Fruit fly (Drosophila melanogaster) whole organism, embryonic: ENCODE results near the gene CG5509.

Experiments
- CG10321 ChIP-seq: fragments of 200-800 bp; sonication (Bioruptor generic); IDR thresholded peaks from 2 replicates; pipeline ENCODE4 v1.3.6; 2022; ENCODE audit warnings: missing biosample characterization, missing genetic modification characterization
- CG11398 ChIP-seq: fragments of 200-800 bp; sonication (Bioruptor generic); optimal IDR thresholded peaks from 2 replicates; lab custom pipeline; 2016; ENCODE audit warnings: missing biosample characterization, missing genetic modification characterization
- CG12659 ChIP-seq: fragments of 200-800 bp; sonication (Bioruptor generic); optimal IDR thresholded peaks from 3 replicates; lab custom pipeline; 2017; ENCODE audit warnings: mild to moderate bottlenecking, missing biosample characterization, missing genetic modification reagents, missing genetic modification characterization
- CG13624 ChIP-seq: fragments of 200-800 bp; sonication (Bioruptor generic); optimal IDR thresholded peaks from 2 replicates; lab custom pipeline; 2016; ENCODE audit warnings: missing biosample characterization, missing genetic modification characterization
- CG13775 ChIP-seq: fragments of 200-800 bp; sonication (Bioruptor generic); optimal IDR thresholded peaks from 3 replicates; lab custom pipeline; 2017; ENCODE audit warnings: missing biosample characterization, mild to moderate bottlenecking, missing genetic modification characterization
- CG14710 ChIP-seq: fragments of 200-800 bp; sonication (Bioruptor generic); optimal IDR thresholded peaks from 3 replicates; lab custom pipeline; 2019; ENCODE audit warnings: missing biosample characterization, mild to moderate bottlenecking, missing genetic modification characterization, moderate library complexity
- CG1603 ChIP-seq: fragments of 200-800 bp; sonication (Bioruptor generic); optimal IDR thresholded peaks from 2 replicates; lab custom pipeline; 2019; ENCODE audit warnings: missing biosample characterization, mild to moderate bottlenecking, missing genetic modification characterization, moderate library complexity
- CG16779 ChIP-seq: fragments of 200-800 bp; sonication (Bioruptor generic); IDR thresholded peaks from 2 replicates; pipeline ENCODE4 v1.3.6; 2022; ENCODE audit warnings: missing biosample characterization, missing genetic modification characterization
- CG16815 ChIP-seq: fragments of 200-800 bp; sonication (Bioruptor generic); optimal IDR thresholded peaks from 3 replicates; lab custom pipeline; 2017; ENCODE audit warnings: missing biosample characterization, mild to moderate bottlenecking, missing genetic modification characterization
- CG18599 ChIP-seq: fragments of 200-800 bp; sonication (Bioruptor generic); optimal IDR thresholded peaks from 3 replicates; lab custom pipeline; 2017; ENCODE audit warnings: missing biosample characterization, missing genetic modification characterization, mild to moderate bottlenecking, moderate library complexity, missing genetic modification reagents
- CG18619 ChIP-seq: fragments of 200-800 bp; sonication (Bioruptor generic); optimal IDR thresholded peaks from 3 replicates; lab custom pipeline; 2017; ENCODE audit warnings: missing biosample characterization, mild to moderate bottlenecking, missing genetic modification characterization
- CG2678 ChIP-seq: fragments of 200-800 bp; sonication (Bioruptor generic); optimal IDR thresholded peaks from 3 replicates; lab custom pipeline; 2019; ENCODE audit warnings: missing biosample characterization, mild to moderate bottlenecking, missing genetic modification characterization, moderate library complexity
- CG2889 ChIP-seq: fragments of 200-800 bp; sonication (Bioruptor generic); IDR thresholded peaks from 3 replicates; pipeline ENCODE4 v1.3.6; 2022; ENCODE audit warnings: missing biosample characterization, missing genetic modification characterization
- CG30020 ChIP-seq: fragments of 200-800 bp; optimal IDR thresholded peaks from 2 replicates; lab custom pipeline; 2019; ENCODE audit warnings: missing biosample characterization, mild to moderate bottlenecking, missing genetic modification characterization, moderate library complexity
- CG30403 ChIP-seq: fragments of 200-800 bp; sonication (Bioruptor generic); optimal IDR thresholded peaks from 3 replicates; lab custom pipeline; 2016; ENCODE audit warnings: missing biosample characterization, missing genetic modification characterization
- CG4424 ChIP-seq: fragments of 200-800 bp; sonication (Bioruptor generic); optimal IDR thresholded peaks from 3 replicates; lab custom pipeline; 2016; ENCODE audit warnings: missing biosample characterization, missing genetic modification characterization
- CG8359 ChIP-seq: fragments of 200-800 bp; sonication (Bioruptor generic); optimal IDR thresholded peaks from 2 replicates; lab custom pipeline; 2017; ENCODE audit warnings: missing biosample characterization, mild to moderate bottlenecking, missing genetic modification characterization, borderline replicate concordance
- CG9817 ChIP-seq: fragments of 200-800 bp; sonication (Bioruptor generic); optimal IDR thresholded peaks from 2 replicates; lab custom pipeline; 2018; ENCODE audit warnings: missing biosample characterization, mild to moderate bottlenecking, missing genetic modification characterization, moderate library complexity
- CrebB ChIP-seq: fragments of 200-800 bp; sonication (Bioruptor generic); optimal IDR thresholded peaks from 3 replicates; lab custom pipeline; 2018; ENCODE audit warnings: missing biosample characterization, mild to moderate bottlenecking, missing genetic modification characterization
- D19A ChIP-seq: fragments of 200-800 bp; optimal IDR thresholded peaks from 3 replicates; lab custom pipeline; 2019; ENCODE audit warnings: missing biosample characterization, mild to moderate bottlenecking, missing genetic modification characterization, moderate library complexity
- Dad ChIP-seq: fragments of 200-800 bp; sonication (Bioruptor generic); optimal IDR thresholded peaks from 3 replicates; lab custom pipeline; 2016; ENCODE audit warnings: missing biosample characterization, missing genetic modification characterization
- Dp ChIP-seq: fragments of 200-800 bp; sonication (Bioruptor generic); optimal IDR thresholded peaks from 2 replicates; lab custom pipeline; 2018; ENCODE audit warnings: missing biosample characterization, mild to moderate bottlenecking, missing genetic modification characterization, moderate library complexity
- Fer1 ChIP-seq: fragments of 200-800 bp; sonication (Bioruptor generic); optimal IDR thresholded peaks from 2 replicates; lab custom pipeline; 2017; ENCODE audit warnings: missing biosample characterization, mild to moderate bottlenecking, missing genetic modification characterization
- HLHmδ ChIP-seq: fragments of 200-800 bp; sonication (Bioruptor generic); optimal IDR thresholded peaks from 2 replicates; lab custom pipeline; 2018; ENCODE audit warnings: missing biosample characterization, mild to moderate bottlenecking, missing genetic modification characterization, moderate library complexity
- MTF-1 ChIP-seq: fragments of 200-800 bp; sonication (Bioruptor generic); optimal IDR thresholded peaks from 2 replicates; lab custom pipeline; 2018; ENCODE audit warnings: missing biosample characterization, mild to moderate bottlenecking, missing genetic modification characterization, borderline replicate concordance
- Max ChIP-seq: fragments of 200-800 bp; sonication (Bioruptor generic); optimal IDR thresholded peaks from 2 replicates; lab custom pipeline; 2016; ENCODE audit warnings: missing biosample characterization, mild to moderate bottlenecking, missing genetic modification characterization
- NK7.1 ChIP-seq: fragments of 200-800 bp; sonication (Bioruptor generic); optimal IDR thresholded peaks from 3 replicates; lab custom pipeline; 2016; ENCODE audit warnings: missing biosample characterization, missing genetic modification characterization
- Nf-YA ChIP-seq: fragments of 200-800 bp; sonication (Bioruptor generic); IDR thresholded peaks from 2 replicates; pipeline ENCODE4 v1.3.6; 2022; ENCODE audit warnings: missing biosample characterization, missing genetic modification characterization
- Opbp ChIP-seq: fragments of 200-800 bp; sonication (Bioruptor generic); IDR thresholded peaks from 3 replicates; pipeline ENCODE4 v1.3.6; 2022; ENCODE audit warnings: missing biosample characterization, missing genetic modification characterization; ENCODE audit not compliant: partially characterized antibody
- ash1 ChIP-seq: fragments of 200-800 bp; sonication (Bioruptor generic); optimal IDR thresholded peaks from 2 replicates; lab custom pipeline; 2018; ENCODE audit warnings: missing biosample characterization, mild to moderate bottlenecking, missing genetic modification characterization
- bab2 ChIP-seq: fragments of 200-800 bp; sonication (Bioruptor generic); optimal IDR thresholded peaks from 2 replicates; lab custom pipeline; 2016; ENCODE audit warnings: missing biosample characterization, missing genetic modification characterization
- caup ChIP-seq: fragments of 200-800 bp; sonication (Bioruptor generic); optimal IDR thresholded peaks from 3 replicates; lab custom pipeline; 2017; ENCODE audit warnings: missing biosample characterization, mild to moderate bottlenecking, missing genetic modification characterization, moderate library complexity; ENCODE audit not compliant: severe bottlenecking
- crc ChIP-seq: fragments of 200-800 bp; sonication (Bioruptor generic); optimal IDR thresholded peaks from 2 replicates; lab custom pipeline; 2016; ENCODE audit warnings: missing biosample characterization, missing genetic modification characterization
- crp ChIP-seq, 2 experiments: fragments of 200-800 bp; sonication (Bioruptor generic); optimal IDR thresholded peaks; 2 replicates in 1 of 2; 3 replicates in 1 of 2; lab custom pipeline; 2017; ENCODE audit warnings: missing biosample characterization in 2 of 2, missing genetic modification characterization in 2 of 2, mild to moderate bottlenecking in 1 of 2, moderate library complexity in 1 of 2
- disco-r ChIP-seq: fragments of 200-800 bp; sonication (Bioruptor generic); optimal IDR thresholded peaks from 2 replicates; lab custom pipeline; 2016; ENCODE audit warnings: missing biosample characterization, missing genetic modification characterization
- dmrt11E ChIP-seq: fragments of 200-800 bp; sonication (Bioruptor generic); optimal IDR thresholded peaks from 3 replicates; lab custom pipeline; 2018; ENCODE audit warnings: missing biosample characterization, mild to moderate bottlenecking, missing genetic modification characterization, moderate library complexity
- en ChIP-seq: fragments of 200-800 bp; sonication (Bioruptor generic); optimal IDR thresholded peaks from 2 replicates; lab custom pipeline; 2016; ENCODE audit warnings: missing biosample characterization, missing genetic modification characterization
- fd96Cb ChIP-seq: fragments of 200-800 bp; sonication (Bioruptor generic); optimal IDR thresholded peaks from 2 replicates; lab custom pipeline; 2018; ENCODE audit warnings: missing biosample characterization, mild to moderate bottlenecking, missing genetic modification characterization, moderate library complexity
- lov ChIP-seq, 2 experiments: fragments of 200-800 bp in 1 of 2; fragments of >200 bp in 1 of 2; sonication (Bioruptor generic) in 1 of 2; IDR thresholded peaks in 1 of 2; optimal IDR thresholded peaks in 1 of 2; 2 replicates in 1 of 2; 3 replicates in 1 of 2; pipeline versions ENCODE4 v1.3.6 to Lab custom; 2017 to 2022; ENCODE audit warnings: missing biosample characterization in 1 of 2, missing genetic modification characterization in 1 of 2
- maf-S ChIP-seq: fragments of 200-800 bp; sonication (Bioruptor generic); optimal IDR thresholded peaks from 2 replicates; lab custom pipeline; 2016; ENCODE audit warnings: missing biosample characterization, missing genetic modification characterization
- nmo ChIP-seq: fragments of 200-800 bp; sonication (Bioruptor generic); optimal IDR thresholded peaks from 2 replicates; lab custom pipeline; 2018; ENCODE audit warnings: missing biosample characterization, mild to moderate bottlenecking, missing genetic modification characterization, moderate library complexity
- sisA ChIP-seq: fragments of 200-800 bp; sonication (Bioruptor generic); IDR thresholded peaks from 2 replicates; pipeline ENCODE4 v1.3.6; 2022; ENCODE audit warnings: missing biosample characterization, missing genetic modification characterization
- stwl ChIP-seq: fragments of 200-800 bp; sonication (Bioruptor generic); optimal IDR thresholded peaks from 3 replicates; lab custom pipeline; 2018; ENCODE audit warnings: missing biosample characterization, mild to moderate bottlenecking, missing genetic modification characterization, moderate library complexity
- sug ChIP-seq: fragments of 200-800 bp; optimal IDR thresholded peaks from 2 replicates; lab custom pipeline; 2019; ENCODE audit warnings: missing biosample characterization, mild to moderate bottlenecking, missing genetic modification characterization, moderate library complexity
- vnd ChIP-seq: fragments of 200-800 bp; sonication (Bioruptor generic); IDR thresholded peaks from 3 replicates; pipeline ENCODE4 v1.3.6; 2022; ENCODE audit warnings: missing biosample characterization, missing genetic modification characterization; ENCODE audit not compliant: partially characterized antibody
- wdn ChIP-seq: fragments of 200-800 bp; sonication (Bioruptor generic); IDR thresholded peaks from 2 replicates; pipeline ENCODE4 v1.3.6; 2022; ENCODE audit warnings: missing biosample characterization, missing genetic modification characterization
- wek ChIP-seq: fragments of 200-800 bp; sonication (Bioruptor generic); optimal IDR thresholded peaks from 3 replicates; lab custom pipeline; 2018; ENCODE audit warnings: missing biosample characterization, mild to moderate bottlenecking, missing genetic modification characterization, moderate library complexity

CG5509 gene

dm6 chr3R:12425510-12426309 is 26.6 kb upstream of the CG5509 start, which contains the start of gene Pp1-87B (continued):
- TF ChIP-seq sug (tag; lab: Kevin White, UChicago) (peak; percentile 55), lov (optimal IDR thresholded peaks at IDR 0.05; lab: Kevin White, UChicago) (no peak), lov (GFP tag; IDR thresholded peaks at IDR 0.05; lab: Robert Waterston, UW) (no peak), CG16779 (no peak), CG12659 (GFP tag; lab: Kevin White, UChicago) (peak; percentile 87), MTF-1 (GFP tag; lab: Kevin White, UChicago) (no peak), wek (GFP tag; lab: Kevin White, UChicago) (no peak), disco-r (no peak), CG13624 (GFP tag; lab: Kevin White, UChicago) (no peak), Opbp (GFP tag; lab: Robert Waterston, UW) (no peak), caup (GFP tag; lab: Kevin White, UChicago) (peak; percentile 28), wdn (no peak), CG16815 (no peak), CG11398 (GFP tag; lab: Kevin White, UChicago) (no peak), CG1603 (peak; percentile 19), CG2678 (no peak), ash1 (GFP tag; lab: Kevin White, UChicago) (no peak), CG30020 (tag; lab: Kevin White, UChicago) (peak; percentile 45), CG18599 (GFP tag; lab: Kevin White, UChicago) (no peak), Fer1 (GFP tag; lab: Kevin White, UChicago) (peak; percentile 14), CG4424 (GFP tag; lab: Kevin White, UChicago) (peak; percentile 8), en (GFP tag; lab: Kevin White, UChicago) (no peak), maf-S (no peak), CrebB (tag; lab: Kevin White, UChicago) (no peak), CG18619 (GFP tag; lab: Kevin White, UChicago) (peak; percentile 37), nmo (peak; percentile 72), CG8359 (GFP tag; lab: Kevin White, UChicago) (no peak), crc (GFP tag; lab: Kevin White, UChicago) (no peak), CG13775 (GFP tag; lab: Kevin White, UChicago) (peak; percentile 34), Dad (GFP tag; lab: Kevin White, UChicago) (no peak), D19A (tag; lab: Kevin White, UChicago) (no peak), bab2 (GFP tag; lab: Kevin White, UChicago) (no peak), vnd (GFP tag; lab: Robert Waterston, UW) (peak; percentile 56; the same call in 2 of the 3 replicates), HLHmδ (peak; percentile 61), crp (GFP tag; optimal IDR thresholded peaks at IDR 0.05; lab: Kevin White, UChicago) (peak in 1 of 2 experiments; percentile 8), CG10321 (GFP tag; lab: Robert Waterston, UW) (peak; percentile 91), CG14710 (tag; lab: Kevin White, UChicago) (peak; percentile 76), sisA (GFP tag; lab: Robert Waterston, UW) (no peak), CG30403 (peak; percentile 39), Nf-YA (GFP tag; lab: Robert Waterston, UW) (no peak), CG2889 (GFP tag; lab: Robert Waterston, UW) (no peak), CG9817 (tag; lab: Kevin White, UChicago) (no peak), fd96Cb (tag; lab: Kevin White, UChicago) (no peak), Max (GFP tag; lab: Kevin White, UChicago) (peak; percentile 27), NK7.1 (GFP tag; lab: Kevin White, UChicago) (no peak), dmrt11E (tag; lab: Kevin White, UChicago) (no peak), stwl (peak; percentile 46), Dp (GFP tag; lab: Kevin White, UChicago) (peak; percentile 60)
